Fruit fly (Drosophila melanogaster) whole organism, adult: ENCODE data around the gene Tengl4.

Source experiments
- CG11617 ChIP-seq: fragments of 200-800 bp; sonication (Bioruptor generic); optimal IDR thresholded peaks from 2 replicates; lab custom pipeline; 2017; ENCODE audit warnings: mild to moderate bottlenecking, missing biosample characterization, missing genetic modification reagents, missing genetic modification characterization
- CG12768 ChIP-seq: fragments of 200-800 bp; sonication (Bioruptor generic); optimal IDR thresholded peaks from 2 replicates; lab custom pipeline; 2017; ENCODE audit warnings: missing biosample characterization, missing genetic modification characterization, mild to moderate bottlenecking, moderate library complexity, missing genetic modification reagents
- CG14711 ChIP-seq: fragments of 200-800 bp; sonication (Bioruptor generic); optimal IDR thresholded peaks from 2 replicates; lab custom pipeline; 2018; ENCODE audit warnings: missing biosample characterization, mild to moderate bottlenecking, missing genetic modification characterization, moderate library complexity
- CG1620 ChIP-seq: fragments of 200-800 bp; sonication (Bioruptor generic); optimal IDR thresholded peaks from 2 replicates; lab custom pipeline; 2016; ENCODE audit warnings: missing biosample characterization, missing genetic modification characterization
- CG33017 ChIP-seq: fragments of 200-800 bp; sonication (Bioruptor generic); optimal IDR thresholded peaks from 2 replicates; lab custom pipeline; 2018; ENCODE audit warnings: missing biosample characterization, mild to moderate bottlenecking, missing genetic modification characterization, moderate library complexity
- CG5204 ChIP-seq: fragments of 200-800 bp; sonication (Bioruptor generic); optimal IDR thresholded peaks from 2 replicates; lab custom pipeline; 2016; ENCODE audit warnings: missing biosample characterization, missing genetic modification characterization
- CG7045 ChIP-seq: fragments of 200-800 bp; sonication (Bioruptor generic); optimal IDR thresholded peaks from 2 replicates; lab custom pipeline; 2017; ENCODE audit warnings: missing biosample characterization, mild to moderate bottlenecking, missing genetic modification characterization
- CG7101 ChIP-seq: fragments of 200-800 bp; sonication (Bioruptor generic); optimal IDR thresholded peaks from 2 replicates; lab custom pipeline; 2018; ENCODE audit warnings: missing biosample characterization, mild to moderate bottlenecking, missing genetic modification characterization, moderate library complexity
- Clk ChIP-seq: fragments of 200-800 bp; sonication (Bioruptor generic); optimal IDR thresholded peaks from 2 replicates; lab custom pipeline; 2017; ENCODE audit warnings: missing biosample characterization, missing genetic modification characterization
- Crg-1 ChIP-seq: fragments of 200-800 bp; sonication (Bioruptor generic); optimal IDR thresholded peaks from 2 replicates; lab custom pipeline; 2016; ENCODE audit warnings: missing biosample characterization, missing genetic modification characterization
- Hr96 ChIP-seq: fragments of 200-800 bp; sonication (Bioruptor generic); optimal IDR thresholded peaks from 2 replicates; lab custom pipeline; 2016; ENCODE audit warnings: missing biosample characterization, missing genetic modification characterization
- Mnt ChIP-seq: fragments of 200-800 bp; sonication (Bioruptor generic); optimal IDR thresholded peaks from 2 replicates; lab custom pipeline; 2016; ENCODE audit warnings: missing biosample characterization, mild to moderate bottlenecking, missing genetic modification characterization
- cnc ChIP-seq, 2 experiments: fragments of >200 bp; optimal IDR thresholded peaks; 2 replicates each; lab custom pipeline; 2017
- kay ChIP-seq: fragments of 200-800 bp; sonication (Bioruptor generic); peaks from one replicate; lab custom pipeline; 2016; ENCODE audit warnings: missing biosample characterization, missing genetic modification characterization, borderline replicate concordance
- tj ChIP-seq: fragments of 200-800 bp; sonication (Bioruptor generic); optimal IDR thresholded peaks from 3 replicates; lab custom pipeline; 2017; ENCODE audit warnings: missing biosample characterization, mild to moderate bottlenecking, missing genetic modification characterization, moderate library complexity
- toe ChIP-seq: fragments of 200-800 bp; sonication (Bioruptor generic); optimal IDR thresholded peaks from 2 replicates; lab custom pipeline; 2016; ENCODE audit warnings: missing biosample characterization, missing genetic modification characterization

Tengl4 gene

DNA sequence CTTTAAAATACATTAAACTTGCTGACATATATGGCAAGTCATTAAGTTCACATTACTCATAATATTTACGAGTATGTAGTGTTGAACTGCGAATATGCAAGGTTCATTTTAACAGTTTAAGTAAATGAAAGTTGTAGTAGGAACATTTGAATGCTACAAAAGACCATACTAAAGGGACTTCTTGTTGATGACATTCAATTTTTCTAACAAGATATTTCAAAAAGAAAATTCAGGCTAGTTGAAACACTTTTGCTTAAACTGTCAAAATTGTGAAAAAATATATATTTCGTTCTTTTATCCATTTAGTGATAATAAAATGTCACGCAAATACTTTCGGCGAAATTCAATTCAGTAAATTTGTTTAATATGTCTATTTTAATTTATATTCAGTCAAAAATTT lies at the start of gene Tengl4:
Gene Tengl4 (plus strand): TSS at position 301 of the 400 bp plus-strand sequence.
- TF ChIP-seq Hr96 (GFP tag; lab: Kevin White, UChicago) (no peak), CG5204 (GFP tag; lab: Kevin White, UChicago) (no peak), cnc (optimal IDR thresholded peaks at IDR 0.05; lab: Kevin White, UChicago) (no peak), CG12768 (GFP tag; lab: Kevin White, UChicago) (no peak), Mnt (GFP tag; lab: Kevin White, UChicago) (no peak), CG7101 (no peak), CG33017 (tag; lab: Kevin White, UChicago) (no peak)

DNA sequence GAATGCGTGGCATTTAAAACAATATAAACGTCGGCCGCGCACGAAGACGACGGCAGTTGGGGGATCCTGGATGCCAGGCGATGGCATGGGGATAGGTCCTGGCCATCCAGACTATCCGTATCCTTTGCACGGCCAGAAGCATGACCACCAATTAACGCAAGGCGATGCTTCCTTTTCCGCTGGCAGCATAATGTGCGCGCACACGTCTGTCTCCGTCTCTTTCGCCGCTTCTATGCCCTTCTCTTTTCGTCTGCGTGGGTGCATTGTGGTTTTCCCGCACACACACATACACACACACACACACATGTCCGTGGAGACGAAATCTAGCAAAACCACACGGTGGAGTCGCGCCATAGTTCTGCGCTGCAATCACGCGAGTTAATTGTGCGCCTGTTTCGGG lies 7.5 kb downstream of the Tengl4 start:
- TF ChIP-seq CG11617 (GFP tag; lab: Kevin White, UChicago) (no peak), CG1620 (GFP tag; lab: Kevin White, UChicago) (no peak), toe (GFP tag; lab: Kevin White, UChicago) (no peak), cnc (optimal IDR thresholded peaks at IDR 0.05; lab: Kevin White, UChicago) (no peak), CG7101 (no peak), Hr96 (GFP tag; lab: Kevin White, UChicago) (no peak)

DNA sequence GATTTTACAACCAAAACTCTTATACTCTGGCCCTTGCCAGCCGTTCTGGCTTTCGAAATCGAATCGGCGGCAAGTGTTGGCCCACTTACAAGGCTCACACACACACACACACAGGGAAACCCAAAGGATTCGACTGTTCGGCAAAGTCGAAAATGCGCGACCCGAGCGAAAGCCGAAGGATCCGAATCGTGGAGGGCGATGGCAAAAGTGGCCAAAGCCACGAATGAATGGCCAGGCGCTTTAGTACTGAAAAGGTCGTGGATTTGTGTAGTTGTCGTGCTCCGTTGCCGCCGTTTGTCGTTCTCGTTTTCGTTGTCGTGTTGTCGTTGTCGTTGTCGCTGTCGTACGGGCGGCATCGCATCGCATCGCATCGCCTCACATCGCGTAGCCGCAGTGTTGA lies 22.1 kb downstream of the Tengl4 start, which contains the start of gene side-VI:
Gene side-VI (plus strand): TSS at position 243 of the 400 bp plus-strand sequence.
- TF ChIP-seq Mnt (GFP tag; lab: Kevin White, UChicago) (no peak), CG14711 (tag; lab: Kevin White, UChicago) (no peak), CG7101 (no peak), CG11617 (GFP tag; lab: Kevin White, UChicago) (no peak), Clk (GFP tag; lab: Kevin White, UChicago) (no peak), Crg-1 (GFP tag; lab: Kevin White, UChicago) (no peak), CG7045 (GFP tag; lab: Kevin White, UChicago) (no peak), Hr96 (GFP tag; lab: Kevin White, UChicago) (no peak), CG33017 (tag; lab: Kevin White, UChicago) (no peak), tj (GFP tag; lab: Kevin White, UChicago) (no peak), kay (GFP tag; lab: Kevin White, UChicago) (no peak), toe (GFP tag; lab: Kevin White, UChicago) (no peak)
